Worm (Caenorhabditis elegans): ENCODE results near the gene mps-2.
A peak's percentile ranks its signal among the peaks of the same experiment; 100 is the strongest.

mps-2 gene

ce11 chrII:294606-295005, 17.4 kb downstream of the mps-2 start, which contains the start of gene B0432.11:
Gene B0432.11 (minus strand): TSS chrII:294706.
- TF ChIP-seq fos-1 (tag; optimal IDR thresholded peaks at IDR 0.05) = no peak
- TF ChIP-seq Y75B8A.6 (GFP tag; IDR thresholded peaks at IDR 0.05) = no peak
- TF ChIP-seq mdt-29 (GFP tag; IDR thresholded peaks at IDR 0.05) = no peak
- TF ChIP-seq lir-3 (tag; optimal IDR thresholded peaks at IDR 0.05) = no peak
- TF ChIP-seq aha-1 (tag) = no peak

- no peak for TF ChIP-seq nhr-77 (tag; optimal IDR thresholded peaks at IDR 0.05)
- TF ChIP-seq F26F4.8 (GFP tag; conservative IDR thresholded peaks at IDR 0.05) = no peak
- no peak for TF ChIP-seq mxl-3 (GFP tag; optimal IDR thresholded peaks at IDR 0.05)
- TF ChIP-seq zip-11 (GFP tag; IDR thresholded peaks at IDR 0.05) = no peak
These were observed 21.7 kb downstream of the mps-2 start, which contains the start of gene djr-1.1 for ce11 chrII:290282-290681. Gene djr-1.1 (plus strand): TSS chrII:290582.

- TF ChIP-seq T26A8.4 (GFP tag; IDR thresholded peaks at IDR 0.05) (peak; percentile 46; the same call in 1 of the 2 replicates), sdz-12 (GFP tag; optimal IDR thresholded peaks at IDR 0.05) (peak; percentile 23), snpc-1.2 (GFP tag; IDR thresholded peaks at IDR 0.05) (0 out of 2 replicates have a peak, but pooled peaks have one; percentile 14), gei-8 (GFP tag; optimal IDR thresholded peaks at IDR 0.05) (no peak), nhr-42 (GFP tag; IDR thresholded peaks at IDR 0.05) (peak; percentile 61; the same call in 1 of the 2 replicates)
These were observed 23.3 kb downstream of the mps-2 start, which contains the start of gene mrpl-41 for ce11 chrII:288705-289205. Gene mrpl-41 (plus strand): TSS chrII:288939.

ce11 chrII:286551-286724, 25.6 kb downstream of the mps-2 start, which contains the start of gene misc-1:
Gene misc-1 (plus strand): TSS chrII:286625.
- TF ChIP-seq ztf-11 (tag; optimal IDR thresholded peaks at IDR 0.05) (no peak), jun-1 (tag; optimal IDR thresholded peaks at IDR 0.05) (no peak), egl-27 (tag; optimal IDR thresholded peaks at IDR 0.05) (no peak), ama-1 (optimal IDR thresholded peaks at IDR 0.05) (no peak), attf-4 (tag; optimal IDR thresholded peaks at IDR 0.05) (no peak), spr-3 (GFP tag; optimal IDR thresholded peaks at IDR 0.05) (no peak), lin-29 (GFP tag; IDR thresholded peaks at IDR 0.05) (no peak), lin-15B (tag; optimal IDR thresholded peaks at IDR 0.05) (no peak), lin-38 (GFP tag; IDR thresholded peaks at IDR 0.05) (no peak), nhr-10 (tag; optimal IDR thresholded peaks at IDR 0.05) (no peak), arid-1 (GFP tag; conservative IDR thresholded peaks at IDR 0.05) (no peak), dmd-9 (GFP tag; IDR thresholded peaks at IDR 0.05) (no peak), mxl-3 (GFP tag; optimal IDR thresholded peaks at IDR 0.05) (no peak), ces-1 (GFP tag; optimal IDR thresholded peaks at IDR 0.05) (no peak), nhr-25 (tag; optimal IDR thresholded peaks at IDR 0.05; ENCODE audit: borderline replicate concordance, insufficient read depth) (no peak), madf-9 (GFP tag; conservative IDR thresholded peaks at IDR 0.05) (no peak)

ce11 chrII:285627-286550, 26.1 kb downstream of the mps-2 start, which contains the start of gene B0432.10:
Gene B0432.10 (minus strand): TSS chrII:286275.
- TF ChIP-seq aha-1 (tag) (peak; percentile 95), rbr-2 (tag; optimal IDR thresholded peaks at IDR 0.05) (peak; percentile 64), duxl-1 (tag; optimal IDR thresholded peaks at IDR 0.05; ENCODE audit: poor library complexity) (peak; percentile 61), daf-19 (GFP tag; conservative IDR thresholded peaks at IDR 0.05) (0 out of 2 replicates have a peak, but pooled peaks have one; percentile 20), ztf-7 (tag; optimal IDR thresholded peaks at IDR 0.05) (peak; percentile 51), ceh-20 (GFP tag; IDR thresholded peaks at IDR 0.05) (peak; percentile 62; the same call in 1 of the 2 replicates), dmd-9 (GFP tag; IDR thresholded peaks at IDR 0.05) (no peak), nhr-6 (tag; optimal IDR thresholded peaks at IDR 0.05) (peak; percentile 20), nhr-102 (tag; optimal IDR thresholded peaks at IDR 0.05) (peak; percentile 33), D1046.2 (GFP tag; IDR thresholded peaks at IDR 0.05) (no peak), nhr-77 (tag; optimal IDR thresholded peaks at IDR 0.05) (peak; percentile 51), hmg-1.1 (GFP tag; IDR thresholded peaks at IDR 0.05) (peak; percentile 42; the same call in 1 of the 2 replicates), pha-4 (GFP tag; IDR thresholded peaks at IDR 0.05) (peak; percentile 51; the same call in 1 of the 2 replicates), pha-4 (tag; optimal IDR thresholded peaks at IDR 0.05) (peak; percentile 92), Y48G9A.11 (GFP tag; IDR thresholded peaks at IDR 0.05) (no peak), spr-3 (GFP tag; optimal IDR thresholded peaks at IDR 0.05) (peak; percentile 11), dmd-6 (GFP tag; IDR thresholded peaks at IDR 0.05) (peak; percentile 71), T26A8.4 (GFP tag; IDR thresholded peaks at IDR 0.05) (peak; percentile 69; the same call in 1 of the 2 replicates)

All from whole organism, L4 larva.